Worm (Caenorhabditis elegans): Measurements from ENCODE around the gene srlf-29.

ce11 chrII:1672673-1673072 lies 6.5 kb downstream of the srlf-29 start:
- no peak for TF ChIP-seq nhr-179 (tag; optimal IDR thresholded peaks at IDR 0.05)
- TF ChIP-seq B0261.1 (tag; optimal IDR thresholded peaks at IDR 0.05), result no peak
- TF ChIP-seq nhr-90 (tag; optimal IDR thresholded peaks at IDR 0.05), result no peak
- TF ChIP-seq F52B5.7 (tag; optimal IDR thresholded peaks at IDR 0.05), result no peak
- no peak for TF ChIP-seq ama-1 (optimal IDR thresholded peaks at IDR 0.05)
- no peak for TF ChIP-seq ama-1 (GFP tag; optimal IDR thresholded peaks at IDR 0.05)
- TF ChIP-seq lin-26 (GFP tag; IDR thresholded peaks at IDR 0.05), result no peak
- no peak for TF ChIP-seq ets-4 (GFP tag; optimal IDR thresholded peaks at IDR 0.05)
- TF ChIP-seq snpc-4 (GFP tag; optimal IDR thresholded peaks at IDR 0.05), result no peak
- TF ChIP-seq snpc-4 (tag; optimal IDR thresholded peaks at IDR 0.05), result no peak
- TF ChIP-seq aptf-2 (GFP tag; conservative IDR thresholded peaks at IDR 0.05), result no peak
- TF ChIP-seq efl-1 (GFP tag; optimal IDR thresholded peaks at IDR 0.05), result no peak
- TF ChIP-seq B0035.1 (tag; optimal IDR thresholded peaks at IDR 0.05), result no peak
- no peak for TF ChIP-seq unc-62 (GFP tag; optimal IDR thresholded peaks at IDR 0.05)
- TF ChIP-seq ekl-4 (GFP tag; IDR thresholded peaks at IDR 0.05), result no peak
